Fruit fly (Drosophila melanogaster) Kc167 (cell line): ENCODE measurements around the gene CG1136.

Source experiments
- Myc ChIP-seq: fragments of >200 bp; optimal IDR thresholded peaks from 2 replicates; lab custom pipeline; 2017; ENCODE audit warnings: missing external identifiers
- Sin3A ChIP-seq: fragments of >200 bp; optimal IDR thresholded peaks from 2 replicates; lab custom pipeline; 2018; ENCODE audit warnings: missing external identifiers
- h ChIP-seq: fragments of >200 bp; optimal IDR thresholded peaks from 3 replicates; lab custom pipeline; 2018; ENCODE audit warnings: missing external identifiers
- insv ChIP-seq: fragments of >200 bp; optimal IDR thresholded peaks from 3 replicates; lab custom pipeline; 2018; ENCODE audit warnings: missing external identifiers
- psq ChIP-seq: fragments of >200 bp; optimal IDR thresholded peaks from 2 replicates; lab custom pipeline; 2017; ENCODE audit warnings: missing external identifiers
- ttk ChIP-seq: sonication (Bioruptor generic); optimal IDR thresholded peaks from 2 replicates; lab custom pipeline; 2017; ENCODE audit warnings: missing external identifiers

The CG1136 gene

DNA sequence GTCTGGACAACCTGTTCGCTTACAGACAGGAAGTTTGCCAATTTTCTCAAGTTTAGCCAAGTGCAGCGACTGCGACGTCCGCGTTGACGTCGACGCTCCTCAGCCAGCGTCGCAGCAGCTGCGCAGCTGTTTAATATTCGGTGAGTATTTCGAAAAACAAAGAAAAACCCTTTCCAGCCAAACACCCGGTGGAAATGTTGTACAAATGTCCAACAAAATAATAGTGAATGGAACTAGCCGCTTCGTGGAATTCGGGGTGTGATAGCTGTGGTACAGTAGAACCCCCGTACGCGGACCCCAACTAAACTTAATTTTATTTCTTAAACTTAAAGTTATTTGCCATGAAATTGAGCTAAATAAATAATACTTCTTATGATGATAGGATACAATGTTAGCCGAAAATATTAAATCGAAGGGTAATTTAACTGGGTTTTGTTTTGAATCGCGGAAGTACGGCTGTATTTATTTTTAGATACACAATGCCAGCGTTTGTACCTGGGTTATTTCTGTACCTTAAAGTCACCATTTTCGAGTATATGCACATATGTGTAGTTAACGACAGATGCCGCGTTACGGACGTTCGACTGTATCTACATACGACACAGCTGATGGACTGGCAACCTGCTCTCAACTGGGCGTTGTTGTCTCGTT is 62.6 kb downstream of the CG1136 start:
- TF ChIP-seq insv (lab: Kevin White, UChicago): no peak
- no peak for TF ChIP-seq ttk (lab: Kevin White, UChicago)
- no peak for TF ChIP-seq psq (lab: Kevin White, UChicago)
- no peak for TF ChIP-seq h
- TF ChIP-seq Sin3A (lab: Kevin White, UChicago): no peak
- TF ChIP-seq Myc: no peak
